Fruit fly (Drosophila melanogaster) whole organism, adult: ENCODE measurements around the gene CG15642.

ENCODE experiments used
- CG11617 ChIP-seq: fragments of 200-800 bp; sonication (Bioruptor generic); optimal IDR thresholded peaks from 2 replicates; lab custom pipeline; 2017; ENCODE audit warnings: mild to moderate bottlenecking, missing biosample characterization, missing genetic modification reagents, missing genetic modification characterization
- CG12768 ChIP-seq: fragments of 200-800 bp; sonication (Bioruptor generic); optimal IDR thresholded peaks from 2 replicates; lab custom pipeline; 2017; ENCODE audit warnings: missing biosample characterization, missing genetic modification characterization, mild to moderate bottlenecking, moderate library complexity, missing genetic modification reagents
- CG14711 ChIP-seq: fragments of 200-800 bp; sonication (Bioruptor generic); optimal IDR thresholded peaks from 2 replicates; lab custom pipeline; 2018; ENCODE audit warnings: missing biosample characterization, mild to moderate bottlenecking, missing genetic modification characterization, moderate library complexity
- CG33017 ChIP-seq: fragments of 200-800 bp; sonication (Bioruptor generic); optimal IDR thresholded peaks from 2 replicates; lab custom pipeline; 2018; ENCODE audit warnings: missing biosample characterization, mild to moderate bottlenecking, missing genetic modification characterization, moderate library complexity
- CG5204 ChIP-seq: fragments of 200-800 bp; sonication (Bioruptor generic); optimal IDR thresholded peaks from 2 replicates; lab custom pipeline; 2016; ENCODE audit warnings: missing biosample characterization, missing genetic modification characterization
- CG7045 ChIP-seq: fragments of 200-800 bp; sonication (Bioruptor generic); optimal IDR thresholded peaks from 2 replicates; lab custom pipeline; 2017; ENCODE audit warnings: missing biosample characterization, mild to moderate bottlenecking, missing genetic modification characterization
- CG7101 ChIP-seq: fragments of 200-800 bp; sonication (Bioruptor generic); optimal IDR thresholded peaks from 2 replicates; lab custom pipeline; 2018; ENCODE audit warnings: missing biosample characterization, mild to moderate bottlenecking, missing genetic modification characterization, moderate library complexity
- Hr96 ChIP-seq: fragments of 200-800 bp; sonication (Bioruptor generic); optimal IDR thresholded peaks from 2 replicates; lab custom pipeline; 2016; ENCODE audit warnings: missing biosample characterization, missing genetic modification characterization
- Mnt ChIP-seq: fragments of 200-800 bp; sonication (Bioruptor generic); optimal IDR thresholded peaks from 2 replicates; lab custom pipeline; 2016; ENCODE audit warnings: missing biosample characterization, mild to moderate bottlenecking, missing genetic modification characterization
- bab1 ChIP-seq: fragments of 200-800 bp; sonication (Bioruptor generic); optimal IDR thresholded peaks from 3 replicates; lab custom pipeline; 2019; ENCODE audit warnings: missing biosample characterization, mild to moderate bottlenecking, missing genetic modification characterization, moderate library complexity
- cic ChIP-seq: fragments of 200-800 bp; sonication (Bioruptor generic); optimal IDR thresholded peaks from 2 replicates; lab custom pipeline; 2017; ENCODE audit warnings: missing biosample characterization, mild to moderate bottlenecking, missing genetic modification characterization, moderate library complexity
- pad ChIP-seq: fragments of 200-800 bp; sonication (Bioruptor generic); optimal IDR thresholded peaks from 3 replicates; lab custom pipeline; 2017; ENCODE audit warnings: missing biosample characterization, missing genetic modification characterization, mild to moderate bottlenecking, moderate library complexity, missing genetic modification reagents
- toe ChIP-seq: fragments of 200-800 bp; sonication (Bioruptor generic); optimal IDR thresholded peaks from 2 replicates; lab custom pipeline; 2016; ENCODE audit warnings: missing biosample characterization, missing genetic modification characterization

DNA sequence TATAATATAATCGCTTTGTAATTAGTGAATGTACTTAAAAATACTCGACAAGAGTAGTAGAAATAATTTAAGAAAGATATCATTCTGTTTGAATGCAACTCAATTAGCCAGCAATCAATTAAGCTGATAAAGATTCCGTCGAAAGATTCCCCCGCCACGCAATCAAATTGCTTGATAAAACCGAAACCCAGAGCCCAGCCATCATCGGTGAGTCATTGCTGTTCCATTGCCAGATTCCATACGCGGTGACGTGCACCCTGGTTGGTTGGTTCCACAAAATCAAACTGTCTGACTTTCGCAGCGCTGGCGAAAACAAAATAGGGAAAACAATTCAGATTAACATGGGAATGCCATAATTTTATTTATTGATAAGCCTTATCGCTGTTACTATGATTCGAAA, 3.0 kb downstream of the CG15642 start:
- TF ChIP-seq Mnt (GFP tag; lab: Kevin White, UChicago), result no peak
- no peak for TF ChIP-seq CG11617 (GFP tag; lab: Kevin White, UChicago)
- no peak for TF ChIP-seq Hr96 (GFP tag; lab: Kevin White, UChicago)
- no peak for TF ChIP-seq CG7101
- TF ChIP-seq CG5204, result no peak
- TF ChIP-seq CG33017 (tag; lab: Kevin White, UChicago), result no peak
- TF ChIP-seq bab1 (GFP tag; lab: Kevin White, UChicago), result no peak
- TF ChIP-seq cic (GFP tag; lab: Kevin White, UChicago), result peak; percentile 5
- no peak for TF ChIP-seq CG12768
- TF ChIP-seq pad, result no peak
- TF ChIP-seq toe (GFP tag; lab: Kevin White, UChicago), result no peak
- no peak for TF ChIP-seq CG7045 (GFP tag; lab: Kevin White, UChicago)
- no peak for TF ChIP-seq CG14711 (tag; lab: Kevin White, UChicago)
